Worm (Caenorhabditis elegans): ENCODE measurements around the gene Y32H12A.7.

ce11 chrIII:5334517-5335049 is 50.6 kb downstream of the Y32H12A.7 start:
- no peak for TF ChIP-seq aly-2 (tag; optimal IDR thresholded peaks at IDR 0.05)
- TF ChIP-seq nhr-28 (tag; optimal IDR thresholded peaks at IDR 0.05): no peak
- no peak for TF ChIP-seq lin-39 (tag; optimal IDR thresholded peaks at IDR 0.05)

All from whole organism, L3 larva.